Worm (Caenorhabditis elegans) whole organism, L4/young adult: Measurements from ENCODE around the gene ltah-1.2.

Experiments
- W03F9.2 ChIP-seq: fragments of 150-350 bp; optimal IDR thresholded peaks from 2 replicates; lab custom pipeline; 2014; ENCODE audit warnings: missing biosample characterization, missing genetic modification characterization
- dao-5 ChIP-seq: sonication (generic microtip); optimal IDR thresholded peaks from 2 replicates; lab custom pipeline; 2016; ENCODE audit warnings: missing genotype, missing genetic modification characterization, moderate library complexity, missing compliant biosample characterization
- him-1 ChIP-seq: sonication (generic microtip); optimal IDR thresholded peaks from 2 replicates; lab custom pipeline; 2016; ENCODE audit warnings: missing genotype, missing genetic modification reagents, missing genetic modification characterization, missing compliant biosample characterization

DNA sequence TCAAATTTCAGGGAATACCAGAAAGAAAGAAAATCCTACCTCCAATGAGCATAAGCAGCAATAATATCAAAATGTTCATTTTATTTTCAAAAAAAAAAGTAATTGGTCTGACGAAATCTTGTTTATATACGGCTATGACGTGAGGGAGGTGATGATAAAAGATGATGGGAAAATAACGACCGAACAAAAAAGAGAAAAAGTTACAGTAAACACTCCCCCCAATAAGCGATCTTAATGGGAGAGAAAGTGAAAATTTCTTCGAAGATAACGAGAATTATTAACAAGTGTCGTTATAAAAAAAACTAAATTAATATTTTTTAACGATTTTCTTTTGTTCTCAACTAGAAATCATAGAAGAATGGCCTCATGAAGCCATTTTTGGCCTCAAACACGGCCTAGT is 12.9 kb downstream of the ltah-1.2 start, which contains the start of gene Y37E11B.7:
- no peak for TF ChIP-seq him-1 (tag; lab: Kevin White, UChicago)
- no peak for TF ChIP-seq W03F9.2 (tag; lab: Kevin White, UChicago)
- no peak for TF ChIP-seq dao-5 (tag; lab: Kevin White, UChicago)
